Fruit fly (Drosophila melanogaster): Measurements from ENCODE around the gene CG8031.

Gene CG8031

DNA sequence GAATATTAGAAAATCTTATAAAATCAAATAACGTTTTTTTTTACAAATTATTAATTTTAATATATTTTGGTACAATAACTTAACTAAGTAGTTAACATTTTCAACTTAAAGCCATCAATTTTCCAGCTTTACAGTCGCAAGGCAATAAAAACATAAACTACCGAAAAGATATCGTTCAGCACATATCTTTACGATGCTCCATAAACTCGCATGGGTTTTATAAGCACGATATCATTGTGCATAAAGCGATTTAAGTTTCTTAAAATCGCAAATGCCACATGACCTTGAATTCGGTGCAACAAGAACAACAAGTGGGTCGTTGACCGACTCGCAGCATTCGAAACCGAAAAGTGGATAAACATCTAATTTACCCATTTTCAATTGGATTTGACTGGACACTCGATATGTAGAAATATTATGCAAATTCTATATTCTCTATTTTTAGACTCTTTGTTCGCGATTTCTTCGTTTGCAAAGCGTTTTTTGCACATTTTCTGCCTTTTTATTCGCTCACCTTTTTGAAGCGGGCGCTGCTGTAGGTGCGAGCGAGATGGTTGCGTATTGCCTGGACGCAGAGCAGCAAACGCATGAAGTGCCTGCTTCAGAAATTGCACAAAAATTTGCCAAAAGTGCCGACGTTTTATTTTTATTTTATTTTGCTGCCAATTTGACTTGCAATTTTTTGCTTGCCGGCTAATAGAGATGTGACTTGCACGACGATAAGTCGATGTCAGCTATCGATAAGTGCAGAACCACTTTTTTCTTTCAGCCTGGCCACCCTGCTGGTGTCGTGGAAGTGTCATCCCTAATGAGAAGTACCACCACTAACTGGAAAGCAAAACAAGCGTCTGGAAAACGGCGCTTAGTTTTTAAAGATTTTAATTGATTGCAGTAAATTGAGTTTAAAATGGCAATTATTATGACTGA is 49.9 kb downstream of the CG8031 start, which contains the start of gene Spc25:
Spc25 (plus strand) TSS at position 817 of the 927 bp plus-strand sequence.
- TF ChIP-seq Dll (optimal IDR thresholded peaks at IDR 0.05) (no peak), EcR (GFP tag; optimal IDR thresholded peaks at IDR 0.05) (peak; percentile 54 to 84)

DNA sequence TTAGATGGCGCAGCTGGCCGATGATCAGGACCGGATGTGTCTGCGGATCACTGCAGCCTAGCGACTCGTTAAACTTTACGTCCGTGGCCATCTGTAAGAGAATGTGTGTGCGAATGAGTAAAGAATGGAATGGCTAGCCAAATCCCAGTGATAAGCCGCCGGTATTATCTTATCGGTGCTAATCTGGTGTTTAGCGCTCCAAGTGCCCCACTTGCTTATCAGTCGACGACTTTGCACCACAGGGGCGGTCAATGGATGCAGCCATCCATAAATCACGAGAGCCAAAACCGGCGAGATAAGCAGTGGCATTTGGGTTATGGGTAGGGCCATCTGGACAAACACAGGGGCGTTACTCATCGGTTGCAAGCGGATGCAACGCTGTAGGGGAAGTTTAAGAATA is 50.9 kb downstream of the CG8031 start:
- TF ChIP-seq CG8478 (optimal IDR thresholded peaks at IDR 0.05), result no peak
- no peak for TF ChIP-seq psq (optimal IDR thresholded peaks at IDR 0.05)
- TF ChIP-seq EcR (GFP tag; optimal IDR thresholded peaks at IDR 0.05), result no peak
- TF ChIP-seq usp (GFP tag; optimal IDR thresholded peaks at IDR 0.05), result no peak
- no peak for TF ChIP-seq pan (optimal IDR thresholded peaks at IDR 0.05)
- no peak for TF ChIP-seq Dll (optimal IDR thresholded peaks at IDR 0.05)
